Worm (Caenorhabditis elegans): ENCODE results near the gene lgc-16.

DNA sequence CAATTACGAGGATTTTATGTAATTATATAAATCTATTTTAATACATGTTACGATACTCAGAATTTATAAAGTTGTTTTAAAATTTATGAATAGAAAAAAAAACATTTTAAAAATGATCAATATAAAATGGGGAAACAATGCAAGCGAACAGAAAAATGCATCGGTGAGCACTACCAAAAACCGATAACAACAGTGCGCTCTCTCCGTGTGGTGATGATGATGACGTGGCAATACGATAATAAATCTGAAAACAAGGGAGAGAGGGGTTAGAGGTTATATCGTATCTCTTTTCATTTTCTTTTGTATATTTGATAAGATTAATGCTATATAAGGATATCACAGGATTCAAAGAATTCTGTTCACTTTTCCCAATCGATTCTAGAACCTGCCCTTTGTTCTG is 27.5 kb downstream of the lgc-16 start:
- TF ChIP-seq tra-4 (tag; optimal IDR thresholded peaks at IDR 0.05) (no peak), ama-1 (optimal IDR thresholded peaks at IDR 0.05) (no peak), pes-1 (GFP tag; IDR thresholded peaks at IDR 0.05) (no peak), hmg-4 (GFP tag; optimal IDR thresholded peaks at IDR 0.05) (no peak), tbx-11 (GFP tag; IDR thresholded peaks at IDR 0.05) (no peak), B0310.2 (tag; optimal IDR thresholded peaks at IDR 0.05) (no peak), aly-1 (tag; optimal IDR thresholded peaks at IDR 0.05) (no peak)
